Worm (Caenorhabditis elegans) whole organism, L1 larva: Measurements from ENCODE around the gene try-10.
A peak's percentile ranks its signal among the peaks of the same experiment; 100 is the strongest.

ENCODE experiments used
- ceh-82 ChIP-seq, 3 experiments: fragments of 150-350 bp in 1 of 3; sonication (generic microtip) in 2 of 3; optimal IDR thresholded peaks; 2 replicates each; lab custom pipeline; 2014 to 2017; ENCODE audit warnings: missing biosample characterization in 3 of 3, missing genetic modification characterization in 3 of 3
- fos-1 ChIP-seq: fragments of 150-350 bp; optimal IDR thresholded peaks from 2 replicates; lab custom pipeline; 2014; ENCODE audit warnings: missing biosample characterization, missing genetic modification characterization
- snu-23 ChIP-seq: sonication (generic microtip); optimal IDR thresholded peaks from 2 replicates; lab custom pipeline; 2016; ENCODE audit warnings: missing genetic modification characterization, missing compliant biosample characterization
- tlp-1 ChIP-seq: fragments of 150-350 bp; optimal IDR thresholded peaks from 2 replicates; lab custom pipeline; 2014; ENCODE audit warnings: missing biosample characterization, missing genetic modification characterization

ce11 chrV:13041666-13042065, 28.6 kb upstream of the try-10 start, which contains the start of gene scyl-1:
- TF ChIP-seq fos-1 (tag; lab: Kevin White, UChicago) (peak; percentile 45), ceh-82 (tag; optimal IDR thresholded peaks at IDR 0.05; lab: Kevin White, UChicago) (peak; percentile 37 to 73 (median 64)), snu-23 (GFP tag; lab: Kevin White, UChicago) (peak; percentile 90), tlp-1 (tag; lab: Kevin White, UChicago) (no peak)
